Fruit fly (Drosophila melanogaster) whole organism, prepupa: ENCODE measurements around the gene mv.
A peak's percentile ranks its signal among the peaks of the same experiment; 100 is the strongest.

Source experiments
- CG11902 ChIP-seq: fragments of 200-800 bp; sonication (Bioruptor generic); optimal IDR thresholded peaks from 3 replicates; lab custom pipeline; 2016; ENCODE audit warnings: missing biosample characterization, missing genetic modification characterization
- CG15336 ChIP-seq: fragments of 200-800 bp; sonication (Bioruptor generic); IDR thresholded peaks from 2 replicates; pipeline ENCODE4 v1.3.6; 2022; ENCODE audit warnings: missing biosample characterization, missing genetic modification characterization
- CG16779 ChIP-seq: fragments of 200-800 bp; sonication (Bioruptor generic); optimal IDR thresholded peaks from 3 replicates; lab custom pipeline; 2017; ENCODE audit warnings: missing biosample characterization, mild to moderate bottlenecking, missing genetic modification characterization
- CG3032 ChIP-seq: fragments of 200-800 bp; optimal IDR thresholded peaks from 2 replicates; lab custom pipeline; 2019; ENCODE audit warnings: missing biosample characterization, mild to moderate bottlenecking, missing genetic modification characterization, moderate library complexity
- CG31627 ChIP-seq: fragments of 200-800 bp; sonication (Bioruptor generic); optimal IDR thresholded peaks from 3 replicates; lab custom pipeline; 2016; ENCODE audit warnings: missing biosample characterization, missing genetic modification characterization
- CG32006 ChIP-seq: fragments of 200-800 bp; sonication (Bioruptor generic); optimal IDR thresholded peaks from 3 replicates; lab custom pipeline; 2017; ENCODE audit warnings: missing biosample characterization, mild to moderate bottlenecking, missing genetic modification characterization
- CG34406 ChIP-seq: fragments of 200-800 bp; sonication (Bioruptor generic); optimal IDR thresholded peaks from 3 replicates; lab custom pipeline; 2016; ENCODE audit warnings: missing biosample characterization, missing genetic modification characterization
- CG3919 ChIP-seq: fragments of 200-800 bp; sonication (Bioruptor generic); optimal IDR thresholded peaks from 3 replicates; lab custom pipeline; 2016; ENCODE audit warnings: missing biosample characterization, missing genetic modification characterization
- CG6276 ChIP-seq: fragments of 200-800 bp; sonication (Bioruptor generic); optimal IDR thresholded peaks from 2 replicates; lab custom pipeline; 2017; ENCODE audit warnings: missing biosample characterization, mild to moderate bottlenecking, missing genetic modification characterization
- CG6792 ChIP-seq: fragments of 200-800 bp; sonication (Bioruptor generic); optimal IDR thresholded peaks from 3 replicates; lab custom pipeline; 2016; ENCODE audit warnings: missing biosample characterization, missing genetic modification characterization
- CG6808 ChIP-seq: fragments of 200-800 bp; sonication (Bioruptor generic); optimal IDR thresholded peaks from 3 replicates; lab custom pipeline; 2017; ENCODE audit warnings: missing biosample characterization, missing genetic modification characterization, mild to moderate bottlenecking, moderate library complexity, missing genetic modification reagents
- CG8119 ChIP-seq: fragments of 200-800 bp; sonication (Bioruptor generic); IDR thresholded peaks from 3 replicates; pipeline ENCODE4 v1.3.6; 2022; ENCODE audit warnings: missing biosample characterization, missing genetic modification characterization
- CG8319 ChIP-seq: fragments of 200-800 bp; sonication (Bioruptor generic); optimal IDR thresholded peaks from 3 replicates; lab custom pipeline; 2016; ENCODE audit warnings: missing biosample characterization, missing genetic modification characterization
- CG8632 ChIP-seq: fragments of 200-800 bp; sonication (Bioruptor generic); optimal IDR thresholded peaks from 3 replicates; lab custom pipeline; 2016; ENCODE audit warnings: missing biosample characterization, missing genetic modification characterization
- CG9139 ChIP-seq: fragments of 200-800 bp; sonication (Bioruptor generic); optimal IDR thresholded peaks from 3 replicates; lab custom pipeline; 2017; ENCODE audit warnings: missing biosample characterization, mild to moderate bottlenecking, missing genetic modification characterization
- Eip75B ChIP-seq: fragments of 200-800 bp; sonication (Bioruptor generic); optimal IDR thresholded peaks from 3 replicates; lab custom pipeline; 2016; ENCODE audit warnings: missing biosample characterization, missing genetic modification characterization
- Eip78C ChIP-seq: fragments of 200-800 bp; sonication (Bioruptor generic); peaks from one replicate; lab custom pipeline; 2016; ENCODE audit warnings: missing biosample characterization, missing genetic modification characterization
- Eip93F ChIP-seq: fragments of 200-800 bp; sonication (Bioruptor generic); optimal IDR thresholded peaks from 2 replicates; lab custom pipeline; 2016; ENCODE audit warnings: missing biosample characterization, mild to moderate bottlenecking, missing genetic modification characterization
- Ets21C ChIP-seq: fragments of 200-800 bp; sonication (Bioruptor generic); optimal IDR thresholded peaks from 3 replicates; lab custom pipeline; 2016; ENCODE audit warnings: missing biosample characterization, missing genetic modification characterization
- Ets96B ChIP-seq: fragments of 200-800 bp; optimal IDR thresholded peaks from 2 replicates; lab custom pipeline; 2019; ENCODE audit warnings: missing biosample characterization, mild to moderate bottlenecking, missing genetic modification characterization, moderate library complexity
- Gug ChIP-seq: fragments of 200-800 bp; sonication (Bioruptor generic); IDR thresholded peaks from 2 replicates; pipeline ENCODE4 v1.3.6; 2022; ENCODE audit warnings: missing biosample characterization, missing genetic modification characterization
- Hr4 ChIP-seq: fragments of 200-800 bp; sonication (Bioruptor generic); optimal IDR thresholded peaks from 3 replicates; lab custom pipeline; 2016; ENCODE audit warnings: missing biosample characterization, missing genetic modification characterization
- Lpt ChIP-seq: fragments of 200-800 bp; sonication (Bioruptor generic); optimal IDR thresholded peaks from 3 replicates; lab custom pipeline; 2016; ENCODE audit warnings: missing biosample characterization, missing genetic modification characterization
- Met ChIP-seq: fragments of 200-800 bp; sonication (Bioruptor generic); optimal IDR thresholded peaks from 3 replicates; lab custom pipeline; 2016; ENCODE audit warnings: missing biosample characterization, missing genetic modification characterization
- OdsH ChIP-seq: fragments of 200-800 bp; sonication (Bioruptor generic); optimal IDR thresholded peaks from 3 replicates; lab custom pipeline; 2016; ENCODE audit warnings: missing biosample characterization, missing genetic modification characterization
- Sox14 ChIP-seq: fragments of 200-800 bp; sonication (Bioruptor generic); optimal IDR thresholded peaks from 3 replicates; lab custom pipeline; 2016; ENCODE audit warnings: missing biosample characterization, missing genetic modification characterization
- Sox15 ChIP-seq: fragments of 200-800 bp; sonication (Bioruptor generic); optimal IDR thresholded peaks from 3 replicates; lab custom pipeline; 2016; ENCODE audit warnings: missing biosample characterization, missing genetic modification characterization
- acj6 ChIP-seq: fragments of 200-800 bp; sonication (Bioruptor generic); optimal IDR thresholded peaks from 3 replicates; lab custom pipeline; 2016; ENCODE audit warnings: missing biosample characterization, missing genetic modification characterization
- cyc ChIP-seq: fragments of 200-800 bp; sonication (Bioruptor generic); optimal IDR thresholded peaks from 3 replicates; lab custom pipeline; 2016; ENCODE audit warnings: missing biosample characterization, missing genetic modification characterization
- dac ChIP-seq: fragments of 200-800 bp; sonication (Bioruptor generic); optimal IDR thresholded peaks from 2 replicates; lab custom pipeline; 2017; ENCODE audit warnings: missing biosample characterization, mild to moderate bottlenecking, missing genetic modification characterization
- dsx ChIP-seq: fragments of 200-800 bp; optimal IDR thresholded peaks from 3 replicates; lab custom pipeline; 2019; ENCODE audit warnings: missing biosample characterization, mild to moderate bottlenecking, missing genetic modification characterization, moderate library complexity; ENCODE audit not compliant: poor library complexity, severe bottlenecking
- eg ChIP-seq: fragments of 200-800 bp; sonication (Bioruptor generic); IDR thresholded peaks from 3 replicates; pipeline ENCODE4 v1.3.6; 2022; ENCODE audit warnings: missing biosample characterization, missing genetic modification characterization
- fd59A ChIP-seq: fragments of 200-800 bp; sonication (Bioruptor generic); optimal IDR thresholded peaks from 2 replicates; lab custom pipeline; 2017; ENCODE audit warnings: missing biosample characterization, mild to moderate bottlenecking, missing genetic modification characterization, missing genetic modification reagents
- fkh ChIP-seq: fragments of 200-800 bp; sonication (Bioruptor generic); optimal IDR thresholded peaks from 3 replicates; lab custom pipeline; 2017; ENCODE audit warnings: missing biosample characterization, mild to moderate bottlenecking, missing genetic modification characterization, moderate library complexity
- lz ChIP-seq: fragments of 200-800 bp; sonication (Bioruptor generic); optimal IDR thresholded peaks from 3 replicates; lab custom pipeline; 2016; ENCODE audit warnings: missing biosample characterization, missing genetic modification characterization
- net ChIP-seq: fragments of 200-800 bp; sonication (Bioruptor generic); optimal IDR thresholded peaks from 3 replicates; lab custom pipeline; 2016; ENCODE audit warnings: missing biosample characterization, missing genetic modification characterization
- salr ChIP-seq, 2 experiments: fragments of 200-800 bp; sonication (Bioruptor generic); optimal IDR thresholded peaks; 3 replicates each; lab custom pipeline; 2016 to 2018; ENCODE audit warnings: missing biosample characterization in 2 of 2, missing genetic modification characterization in 2 of 2, mild to moderate bottlenecking in 1 of 2
- spab ChIP-seq: fragments of 200-800 bp; sonication (Bioruptor generic); optimal IDR thresholded peaks from 2 replicates; lab custom pipeline; 2017; ENCODE audit warnings: missing biosample characterization, mild to moderate bottlenecking, missing genetic modification characterization, missing genetic modification reagents
- topi ChIP-seq: fragments of 200-800 bp; sonication (Bioruptor generic); optimal IDR thresholded peaks from 3 replicates; lab custom pipeline; 2016; ENCODE audit warnings: missing biosample characterization, missing genetic modification characterization
- vri ChIP-seq: fragments of 200-800 bp; sonication (Bioruptor generic); optimal IDR thresholded peaks from 3 replicates; lab custom pipeline; 2016; ENCODE audit warnings: missing biosample characterization, mild to moderate bottlenecking, missing genetic modification characterization

mv gene

dm6 chr3L:1905273-1905672 is 58.7 kb downstream of the mv start (continued):
- TF ChIP-seq lz (GFP tag; lab: Kevin White, UChicago) (no peak), vri (no peak), Lpt (GFP tag; lab: Kevin White, UChicago) (peak; percentile 32), CG9139 (no peak), CG34406 (GFP tag; lab: Kevin White, UChicago) (peak; percentile 43), Ets96B (tag; lab: Kevin White, UChicago) (peak; percentile 0), CG6792 (peak; percentile 24), dac (GFP tag; lab: Kevin White, UChicago) (peak; percentile 69), Eip93F (GFP tag; lab: Kevin White, UChicago) (no peak), spab (peak; percentile 3), CG15336 (GFP tag; lab: Robert Waterston, UW) (peak; percentile 74), CG6276 (peak; percentile 62), eg (GFP tag; lab: Robert Waterston, UW) (no peak), OdsH (GFP tag; lab: Kevin White, UChicago) (peak; percentile 54), Hr4 (GFP tag; lab: Kevin White, UChicago) (peak; percentile 75), CG3032 (tag; lab: Kevin White, UChicago) (peak; percentile 6), CG11902 (GFP tag; lab: Kevin White, UChicago) (peak; percentile 41), net (GFP tag; lab: Kevin White, UChicago) (peak; percentile 52), dsx (GFP tag; lab: Kevin White, UChicago) (no peak), Met (GFP tag; lab: Kevin White, UChicago) (peak; percentile 22), Eip75B (GFP tag; lab: Kevin White, UChicago) (no peak), CG8319 (GFP tag; lab: Kevin White, UChicago) (no peak), acj6 (peak; percentile 52), CG31627 (GFP tag; lab: Kevin White, UChicago) (peak; percentile 16), fd59A (GFP tag; lab: Kevin White, UChicago) (no peak), CG16779 (tag; lab: Kevin White, UChicago) (no peak), salr (GFP tag; optimal IDR thresholded peaks at IDR 0.05; lab: Kevin White, UChicago) (peak in 1 of 2 experiments; percentile 10), CG8119 (GFP tag; lab: Robert Waterston, UW) (peak; percentile 66; the same call in 2 of the 3 replicates), cyc (no peak), Ets21C (GFP tag; lab: Kevin White, UChicago) (no peak), Sox14 (GFP tag; lab: Kevin White, UChicago) (no peak)

- TF ChIP-seq CG31627 (GFP tag; lab: Kevin White, UChicago) = no peak
- TF ChIP-seq eg (GFP tag; lab: Robert Waterston, UW) = peak; percentile 38; the same call in 2 of the 3 replicates
- TF ChIP-seq CG11902 (GFP tag; lab: Kevin White, UChicago) = no peak
- no peak for TF ChIP-seq dac (GFP tag; lab: Kevin White, UChicago)
- TF ChIP-seq CG15336 (GFP tag; lab: Robert Waterston, UW) = peak; percentile 38; the same call in 1 of the 2 replicates
- TF ChIP-seq CG6276 = peak; percentile 5
- TF ChIP-seq Eip78C = peak; percentile 65
- no peak for TF ChIP-seq fkh (GFP tag; lab: Kevin White, UChicago)
- no peak for TF ChIP-seq CG6808 (GFP tag; lab: Kevin White, UChicago)
- no peak for TF ChIP-seq Sox15 (GFP tag; lab: Kevin White, UChicago)
- TF ChIP-seq Sox14 (GFP tag; lab: Kevin White, UChicago) = no peak
- TF ChIP-seq topi = no peak
- TF ChIP-seq CG8119 (GFP tag; lab: Robert Waterston, UW) = 0 out of 3 replicates have a peak, but pooled peaks have one; percentile 16
- no peak for TF ChIP-seq CG3032 (tag; lab: Kevin White, UChicago)
- no peak for TF ChIP-seq CG3919 (GFP tag; lab: Kevin White, UChicago)
- TF ChIP-seq net (GFP tag; lab: Kevin White, UChicago) = no peak
- no peak for TF ChIP-seq Gug (GFP tag; lab: Robert Waterston, UW)
- TF ChIP-seq CG32006 = peak; percentile 56
- TF ChIP-seq CG8632 = no peak
These were observed 59.5 kb downstream of the mv start for dm6 chr3L:1904440-1904839.
